Fruit fly (Drosophila melanogaster): ENCODE results near the gene CG11151.
A peak's percentile ranks its signal among the peaks of the same experiment; 100 is the strongest.

Gene CG11151

dm6 chrX:13744599-13745052, 5.1 kb downstream of the CG11151 start, which contains the start of gene Grip91 (continued):
- TF ChIP-seq CG34224 (GFP tag; IDR thresholded peaks at IDR 0.05; ENCODE audit: partially characterized antibody) (peak; percentile 42; the same call in 1 of the 3 replicates), E2f2 (GFP tag; IDR thresholded peaks at IDR 0.05) (peak; percentile 77), Doc2 (GFP tag; IDR thresholded peaks at IDR 0.05) (no peak), CG11085 (GFP tag; IDR thresholded peaks at IDR 0.05) (no peak), Trl (optimal IDR thresholded peaks at IDR 0.05) (peak in 1 of 2 experiments; percentile 7), Trl (GFP tag; optimal IDR thresholded peaks at IDR 0.05) (no peak), CG11093 (GFP tag; IDR thresholded peaks at IDR 0.05) (no peak), CG12299 (tag; optimal IDR thresholded peaks at IDR 0.05) (no peak), CG9609 (GFP tag; optimal IDR thresholded peaks at IDR 0.05) (no peak), luna (GFP tag; optimal IDR thresholded peaks at IDR 0.05) (no peak), CG12659 (GFP tag; optimal IDR thresholded peaks at IDR 0.05) (peak; percentile 74), CG14441 (GFP tag; IDR thresholded peaks at IDR 0.05) (0 out of 2 replicates have a peak, but pooled peaks have one; percentile 10), Hmr (GFP tag; optimal IDR thresholded peaks at IDR 0.05) (peak; percentile 31), wdn (GFP tag; IDR thresholded peaks at IDR 0.05) (no peak), lov (optimal IDR thresholded peaks at IDR 0.05) (no peak), lov (GFP tag; IDR thresholded peaks at IDR 0.05) (no peak), CG11696 (GFP tag; IDR thresholded peaks at IDR 0.05) (no peak), CG43689 (GFP tag; IDR thresholded peaks at IDR 0.05) (no peak), CG10366 (GFP tag; IDR thresholded peaks at IDR 0.05) (no peak), CG10209 (GFP tag; optimal IDR thresholded peaks at IDR 0.05) (no peak), Bdp1 (GFP tag; optimal IDR thresholded peaks at IDR 0.05) (no peak), Awh (GFP tag; IDR thresholded peaks at IDR 0.05) (no peak), twi (tag; optimal IDR thresholded peaks at IDR 0.05) (no peak), CG8388 (GFP tag; optimal IDR thresholded peaks at IDR 0.05) (no peak), CG11560 (tag; IDR thresholded peaks at IDR 0.05) (no peak), CG6175 (GFP tag; IDR thresholded peaks at IDR 0.05) (no peak), aop (GFP tag; IDR thresholded peaks at IDR 0.05) (no peak), Kr (GFP tag; optimal IDR thresholded peaks at IDR 0.05) (no peak), Ravus (GFP tag; IDR thresholded peaks at IDR 0.05) (no peak), CG6765 (GFP tag; optimal IDR thresholded peaks at IDR 0.05) (peak; percentile 6), h (optimal IDR thresholded peaks at IDR 0.05) (no peak), CG6791 (GFP tag; IDR thresholded peaks at IDR 0.05; ENCODE audit: partially characterized antibody) (no peak), CG15269 (tag; optimal IDR thresholded peaks at IDR 0.05) (no peak), CG42726 (GFP tag; IDR thresholded peaks at IDR 0.05; ENCODE audit: partially characterized antibody) (no peak), CTCF (GFP tag; optimal IDR thresholded peaks at IDR 0.05) (no peak), otp (GFP tag; IDR thresholded peaks at IDR 0.05) (no peak), gsb-n (tag; optimal IDR thresholded peaks at IDR 0.05) (no peak), CG9932 (GFP tag; IDR thresholded peaks at IDR 0.05) (peak; percentile 10; the same call in 1 of the 2 replicates), Deaf1 (tag; optimal IDR thresholded peaks at IDR 0.05) (no peak), ac (GFP tag; optimal IDR thresholded peaks at IDR 0.05) (no peak), Hr39 (optimal IDR thresholded peaks at IDR 0.05) (no peak), Camta (GFP tag; optimal IDR thresholded peaks at IDR 0.05) (no peak), CG10565 (GFP tag; optimal IDR thresholded peaks at IDR 0.05) (no peak), MTF-1 (GFP tag; optimal IDR thresholded peaks at IDR 0.05; ENCODE audit: borderline replicate concordance) (no peak), pb (GFP tag; optimal IDR thresholded peaks at IDR 0.05) (no peak), CG8359 (GFP tag; optimal IDR thresholded peaks at IDR 0.05; ENCODE audit: borderline replicate concordance) (no peak), CG9817 (tag; optimal IDR thresholded peaks at IDR 0.05) (no peak), ttk (GFP tag; IDR thresholded peaks at IDR 0.05) (no peak), CG3995 (GFP tag; optimal IDR thresholded peaks at IDR 0.05) (no peak), HLH4C (GFP tag; IDR thresholded peaks at IDR 0.05; ENCODE audit: partially characterized antibody) (0 out of 3 replicates have a peak, but pooled peaks have one; percentile 35), CG4424 (GFP tag; optimal IDR thresholded peaks at IDR 0.05) (no peak), row (GFP tag; IDR thresholded peaks at IDR 0.05) (peak; percentile 60), disco-r (GFP tag; optimal IDR thresholded peaks at IDR 0.05) (no peak), fd96Cb (tag; optimal IDR thresholded peaks at IDR 0.05) (no peak)
